Fruit fly (Drosophila melanogaster) S2 (cell line): ENCODE measurements around the gene CG34451.

ENCODE experiments used
- CG8478 ChIP-seq: fragments of >200 bp; optimal IDR thresholded peaks from 2 replicates; lab custom pipeline; 2018
- CTCF ChIP-seq, 2 experiments: fragments of >200 bp; optimal IDR thresholded peaks; 2 replicates each; lab custom pipeline; 2018

The CG34451 gene

DNA sequence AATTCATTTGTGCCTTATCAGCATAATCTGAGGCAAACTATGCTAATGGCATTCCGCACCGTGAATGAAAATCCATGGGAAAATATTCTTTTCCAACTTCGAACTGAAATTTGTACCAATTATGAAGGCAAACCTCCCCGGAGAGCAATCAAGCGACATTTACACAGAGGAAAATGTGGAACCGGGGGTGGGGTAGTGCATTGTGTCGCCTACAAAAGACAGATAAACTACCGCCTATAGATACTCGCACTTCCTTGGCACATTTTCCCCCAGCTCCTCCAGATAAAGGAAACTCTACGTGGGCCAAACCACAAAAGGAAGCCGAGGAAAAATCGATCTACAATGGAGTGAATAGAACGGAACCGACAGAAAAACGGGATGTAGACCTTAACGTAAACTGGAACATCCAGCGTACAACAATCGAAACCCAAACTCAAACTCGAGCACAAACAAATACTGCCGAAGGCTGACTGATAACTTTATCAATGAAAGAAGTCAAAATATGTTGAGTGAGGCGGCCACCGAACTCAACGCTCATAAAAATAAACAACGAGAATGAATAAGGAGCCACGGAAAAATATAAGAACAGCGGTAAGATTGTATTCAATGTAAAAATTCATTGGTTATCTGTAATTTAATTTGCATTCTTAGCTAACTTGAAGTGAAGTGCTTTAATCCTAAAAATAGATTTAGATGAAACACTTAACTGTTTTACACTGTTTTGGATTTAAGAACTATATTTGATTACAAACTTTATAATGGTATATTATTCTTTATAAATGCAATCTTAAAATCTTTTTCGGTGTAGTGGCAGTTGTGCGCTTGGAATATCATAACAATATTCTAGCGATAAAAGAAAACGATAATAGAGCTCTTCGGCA is 917 bp downstream of the CG34451 start:
- TF ChIP-seq CG8478 (lab: Kevin White, UChicago) (no peak), CTCF (optimal IDR thresholded peaks at IDR 0.05; lab: Kevin White, UChicago) (no peak)

DNA sequence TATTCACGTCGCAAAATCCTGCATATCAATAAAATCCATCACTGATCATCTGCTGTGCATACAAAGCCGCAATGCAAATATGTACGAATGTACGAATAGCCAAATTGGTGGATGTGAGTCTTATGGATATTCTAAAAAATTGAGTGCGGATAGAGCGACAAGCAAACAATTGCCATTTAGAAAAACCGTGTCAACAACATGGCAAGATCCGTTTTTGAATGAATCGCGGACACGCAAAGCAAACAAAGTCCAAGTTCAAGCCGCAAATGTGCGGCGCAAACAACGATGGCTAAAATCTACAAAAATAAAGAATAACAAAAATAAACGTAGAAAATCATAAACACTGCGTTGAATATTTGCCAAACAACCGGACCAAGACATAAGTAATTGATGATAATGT is 2.4 kb downstream of the CG34451 start:
- TF ChIP-seq CTCF (optimal IDR thresholded peaks at IDR 0.05; lab: Kevin White, UChicago): no peak
- TF ChIP-seq CG8478 (lab: Kevin White, UChicago): no peak

DNA sequence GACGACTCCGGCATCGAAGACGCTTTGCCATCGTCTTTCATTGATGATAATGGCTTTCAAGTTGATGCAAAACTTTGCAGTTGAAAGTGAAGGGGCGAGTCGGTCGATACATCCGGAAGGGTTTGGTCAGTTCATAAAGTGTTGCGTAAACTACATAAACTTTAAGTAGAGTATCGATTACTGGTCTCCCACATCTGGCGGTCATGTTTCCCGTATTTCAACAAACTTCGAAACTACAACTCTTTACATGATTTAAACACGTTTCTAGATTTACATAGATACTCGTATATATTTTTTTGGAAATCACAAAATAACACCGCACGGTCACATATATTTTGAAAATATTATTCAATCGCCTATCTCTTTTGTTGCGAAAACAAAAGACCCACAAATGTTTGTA is 4.1 kb downstream of the CG34451 start, which contains the start of gene CG34452:
Gene CG34452, minus strand, starts transcription at position 101 of the 400 bp plus-strand sequence.
- TF ChIP-seq CTCF (optimal IDR thresholded peaks at IDR 0.05; lab: Kevin White, UChicago): no peak
- no peak for TF ChIP-seq CG8478 (lab: Kevin White, UChicago)

DNA sequence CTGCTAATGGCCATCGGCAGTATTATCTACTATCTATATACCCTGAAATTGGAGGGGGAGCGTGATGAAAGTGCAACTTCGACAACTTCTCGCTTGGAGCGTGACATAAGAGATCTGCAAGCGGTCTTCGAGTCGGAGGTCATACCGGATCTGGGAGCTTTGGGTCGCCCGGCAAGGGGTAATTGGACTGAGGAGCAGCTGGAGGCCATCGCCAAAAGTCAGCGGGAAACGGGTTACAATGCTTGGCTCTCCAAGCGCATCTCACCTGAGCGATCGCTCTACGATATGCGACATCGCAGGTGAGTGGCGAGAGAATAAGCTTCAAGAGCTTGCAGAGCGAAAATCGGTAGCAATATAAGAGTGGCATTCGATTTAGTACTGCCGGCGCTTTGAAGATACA is 7.9 kb downstream of the CG34451 start:
- TF ChIP-seq CG8478 (lab: Kevin White, UChicago) (no peak), CTCF (optimal IDR thresholded peaks at IDR 0.05; lab: Kevin White, UChicago) (no peak)

DNA sequence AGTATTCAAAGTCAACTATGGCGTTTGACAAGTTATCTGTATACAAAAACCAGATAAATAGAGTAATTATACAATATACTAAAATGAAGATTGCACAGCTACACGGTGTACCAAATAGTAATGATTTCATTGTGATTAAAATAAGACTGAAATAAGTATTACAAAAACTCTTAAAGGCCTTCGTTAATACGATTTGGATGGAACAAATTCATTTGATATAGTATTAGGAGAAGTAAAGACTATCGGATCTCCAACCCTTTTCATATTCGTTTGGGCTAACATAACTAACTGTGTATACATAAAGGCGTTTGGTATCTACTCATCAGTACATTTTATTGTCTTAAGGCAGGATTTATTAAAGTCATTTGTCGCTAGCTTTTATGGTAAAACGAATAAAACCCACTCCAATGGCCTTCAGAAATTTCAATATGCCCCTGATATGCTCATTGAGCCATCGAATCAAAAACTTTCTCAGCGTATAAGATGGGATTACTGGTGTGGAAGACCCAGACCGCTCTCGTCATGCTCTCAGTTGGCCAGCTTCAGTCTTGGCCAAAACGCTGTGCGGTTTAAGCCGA is 8.4 kb downstream of the CG34451 start, which contains the start of the genes CG7579 and Pgant8:
Gene CG7579, minus strand, starts transcription at position 101 of the 578 bp plus-strand sequence.
Gene Pgant8, plus strand, starts transcription at position 528 of the 578 bp plus-strand sequence.
- TF ChIP-seq CTCF (optimal IDR thresholded peaks at IDR 0.05; lab: Kevin White, UChicago) (no peak), CG8478 (lab: Kevin White, UChicago) (no peak)

DNA sequence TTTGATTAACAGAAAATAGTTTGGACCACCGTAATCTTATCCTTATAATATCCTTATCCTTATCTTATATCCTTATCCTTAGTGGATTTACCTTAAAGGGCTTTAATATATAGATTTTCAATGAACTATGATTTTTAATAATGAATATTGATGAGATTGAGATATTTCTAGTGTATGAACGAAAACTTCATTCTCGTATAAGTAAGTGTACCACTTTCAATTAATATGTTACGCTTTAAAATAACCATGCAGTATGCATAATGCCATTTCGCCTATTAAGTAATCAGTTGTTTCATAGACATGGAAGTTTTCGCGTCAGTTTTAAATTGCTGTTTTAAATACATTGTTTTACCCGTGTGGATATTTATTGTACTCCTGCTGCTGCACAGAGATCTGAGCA is 12.4 kb downstream of the CG34451 start, which contains the start of gene CG7304:
Gene CG7304, plus strand, starts transcription at position 301 of the 400 bp plus-strand sequence.
- TF ChIP-seq CTCF (optimal IDR thresholded peaks at IDR 0.05; lab: Kevin White, UChicago) (no peak), CG8478 (lab: Kevin White, UChicago) (no peak)

DNA sequence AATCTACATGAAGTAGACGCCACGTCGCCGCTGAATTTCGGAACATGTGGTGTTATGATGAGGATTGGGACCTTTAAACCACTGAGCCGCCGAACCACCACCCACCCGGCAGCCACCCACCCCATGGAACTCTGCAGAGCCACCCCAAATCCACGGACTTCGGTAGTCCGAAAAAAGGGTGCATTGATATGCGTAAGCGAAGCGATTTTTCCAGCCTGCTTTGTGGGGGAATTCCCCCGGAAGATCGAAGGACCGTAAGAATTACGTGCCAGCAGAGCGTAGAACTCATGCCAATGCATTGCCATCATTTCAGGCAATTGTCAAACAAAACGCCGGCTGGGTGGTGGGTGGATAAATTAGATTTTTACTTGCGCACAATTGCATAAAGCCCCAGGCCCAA is 13.6 kb downstream of the CG34451 start:
- TF ChIP-seq CTCF (optimal IDR thresholded peaks at IDR 0.05; lab: Kevin White, UChicago) (no peak), CG8478 (lab: Kevin White, UChicago) (no peak)

DNA sequence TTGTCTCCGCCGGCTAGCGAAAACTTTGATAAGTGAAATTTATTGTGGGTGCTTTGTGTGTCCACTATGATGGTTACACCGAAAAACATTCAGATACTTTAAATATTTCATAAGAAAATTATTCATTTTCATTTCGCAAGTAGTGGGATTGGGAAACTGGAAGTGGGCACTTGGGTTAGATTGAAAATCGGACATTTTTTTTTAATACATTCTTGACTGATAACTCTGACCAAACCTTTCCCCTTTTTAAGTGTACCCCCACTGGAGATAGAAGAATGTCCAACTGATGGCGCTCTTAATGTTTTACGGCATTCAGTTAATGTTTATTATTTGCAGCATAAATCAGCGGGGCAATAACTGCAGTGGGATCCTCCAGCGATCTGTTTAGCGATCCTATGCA is 14.2 kb downstream of the CG34451 start:
- TF ChIP-seq CG8478 (lab: Kevin White, UChicago) (no peak), CTCF (optimal IDR thresholded peaks at IDR 0.05; lab: Kevin White, UChicago) (no peak)

DNA sequence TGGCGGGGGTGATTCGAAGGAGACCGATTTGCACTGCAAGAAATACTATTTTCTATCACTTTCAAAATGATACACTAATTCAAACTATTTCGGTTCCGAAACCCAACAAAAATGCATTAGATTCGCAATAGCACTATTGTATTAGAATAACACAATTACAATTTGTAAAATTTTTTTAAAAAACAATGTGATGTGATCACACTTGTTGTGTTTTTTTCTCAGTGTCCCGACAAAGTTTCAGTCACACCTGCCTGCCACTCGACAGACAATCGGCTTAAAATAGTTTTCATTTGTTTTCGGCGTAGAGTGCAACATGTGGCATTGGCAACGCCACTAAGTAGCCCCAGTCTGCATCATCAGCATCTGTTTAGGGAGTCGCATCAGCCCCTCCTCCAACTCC is 16.8 kb downstream of the CG34451 start:
- no peak for TF ChIP-seq CG8478 (lab: Kevin White, UChicago)
- no peak for TF ChIP-seq CTCF (optimal IDR thresholded peaks at IDR 0.05; lab: Kevin White, UChicago)

DNA sequence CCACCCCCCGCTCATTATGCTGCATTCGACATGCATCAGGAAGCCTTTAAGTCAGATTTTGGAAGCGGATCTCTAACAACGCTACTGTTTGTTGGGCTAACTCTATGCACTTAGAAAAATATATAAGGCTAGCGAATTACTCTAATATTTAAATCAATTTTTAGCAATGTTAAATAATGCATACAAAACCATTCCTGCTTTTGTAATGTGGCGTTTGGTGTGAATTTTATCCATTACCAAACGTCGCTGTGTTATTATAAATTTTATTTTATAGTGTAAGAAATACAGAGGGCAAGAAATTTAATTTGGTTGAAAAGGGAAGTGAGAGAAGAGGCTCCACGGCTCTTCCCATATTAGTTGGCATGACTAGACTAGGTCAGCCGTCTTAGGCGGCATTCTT is 19.1 kb downstream of the CG34451 start:
- no peak for TF ChIP-seq CTCF (optimal IDR thresholded peaks at IDR 0.05; lab: Kevin White, UChicago)
- no peak for TF ChIP-seq CG8478 (lab: Kevin White, UChicago)

DNA sequence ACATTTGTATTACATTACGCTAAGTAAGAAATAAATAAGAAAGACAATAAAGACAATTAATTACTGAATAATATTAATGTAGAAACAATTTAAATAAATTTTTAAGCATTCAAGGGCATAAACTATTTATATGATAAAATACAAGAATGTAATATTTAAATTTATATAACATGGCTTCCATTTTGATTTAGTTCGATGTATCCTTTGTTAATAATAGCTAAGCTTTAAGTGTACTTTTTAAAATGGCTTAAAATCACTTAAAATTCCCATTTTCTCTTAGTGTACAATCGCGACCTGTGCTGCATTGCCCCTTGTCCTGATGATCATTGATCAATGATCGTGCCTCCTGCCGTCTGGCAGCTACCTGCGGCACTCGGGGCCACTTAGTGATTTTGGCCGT is 21.4 kb downstream of the CG34451 start:
- TF ChIP-seq CTCF (optimal IDR thresholded peaks at IDR 0.05; lab: Kevin White, UChicago): no peak

DNA sequence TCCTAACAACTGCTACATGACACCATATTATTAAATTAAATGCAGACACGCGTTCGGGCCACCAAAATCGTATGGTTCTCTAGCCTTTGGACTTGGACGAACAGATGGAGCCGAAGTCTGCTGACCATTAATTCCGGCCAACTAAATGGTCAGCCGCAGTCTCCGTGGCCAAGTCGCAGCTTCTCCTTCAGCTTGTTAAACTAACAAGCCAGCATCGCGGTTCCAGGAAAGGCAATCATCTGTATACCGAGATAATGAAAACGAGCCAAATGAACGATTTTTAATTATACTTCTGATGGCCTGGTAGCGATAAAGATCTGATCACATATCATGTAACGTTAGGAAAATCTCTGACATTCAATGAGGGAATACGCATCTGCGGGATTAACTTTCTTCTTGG is 21.9 kb downstream of the CG34451 start:
- TF ChIP-seq CTCF (optimal IDR thresholded peaks at IDR 0.05; lab: Kevin White, UChicago) (no peak), CG8478 (lab: Kevin White, UChicago) (no peak)

DNA sequence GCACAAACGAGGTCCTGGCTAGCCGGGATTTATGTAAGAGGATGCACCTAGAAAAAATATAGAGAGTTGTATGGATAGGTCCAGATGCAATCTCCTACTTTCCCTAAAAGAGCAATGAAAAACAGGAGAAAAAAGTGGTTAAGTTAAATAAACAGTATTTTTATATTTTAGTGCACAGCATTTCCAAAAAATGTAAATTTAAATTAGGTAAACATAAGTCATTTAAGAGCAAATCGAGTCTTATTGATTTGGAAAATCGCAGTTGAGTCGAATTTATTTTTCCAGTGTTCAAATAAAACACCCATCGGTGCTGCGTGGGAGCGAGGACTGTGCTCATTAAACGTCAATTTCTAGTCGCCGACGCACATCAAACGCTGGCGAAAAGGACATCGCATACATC is 26.1 kb downstream of the CG34451 start:
- TF ChIP-seq CG8478 (lab: Kevin White, UChicago) (no peak), CTCF (optimal IDR thresholded peaks at IDR 0.05; lab: Kevin White, UChicago) (no peak)

DNA sequence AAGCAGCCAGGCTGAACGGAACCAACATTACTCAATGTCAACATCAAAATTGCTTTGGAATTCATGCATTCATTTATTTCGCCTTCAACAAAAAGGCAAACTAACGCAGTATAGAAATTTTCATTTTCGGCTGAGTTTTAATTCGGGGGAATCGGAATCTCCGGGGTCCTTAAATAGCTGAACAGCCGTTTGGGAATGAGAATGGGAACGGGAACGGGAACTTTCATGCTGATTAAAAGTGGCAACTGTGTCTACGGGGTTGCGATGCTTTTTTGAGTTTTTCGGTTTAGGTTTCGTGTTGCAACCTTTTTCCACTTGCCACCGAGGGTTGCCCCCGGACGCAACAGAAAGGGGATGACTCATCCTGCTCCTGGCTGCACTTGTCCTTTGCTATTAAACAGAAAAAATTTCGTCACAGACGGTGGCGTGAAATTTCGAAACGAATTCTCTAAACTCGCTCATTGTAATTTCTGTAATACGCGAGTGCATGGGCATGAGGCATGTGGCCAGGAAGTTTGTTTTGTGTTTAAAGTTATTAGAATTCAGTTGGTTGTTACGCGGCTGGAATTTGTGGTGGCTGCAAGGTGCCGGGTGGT is 27.6 kb downstream of the CG34451 start:
- no peak for TF ChIP-seq CTCF (optimal IDR thresholded peaks at IDR 0.05; lab: Kevin White, UChicago)
- no peak for TF ChIP-seq CG8478 (lab: Kevin White, UChicago)

DNA sequence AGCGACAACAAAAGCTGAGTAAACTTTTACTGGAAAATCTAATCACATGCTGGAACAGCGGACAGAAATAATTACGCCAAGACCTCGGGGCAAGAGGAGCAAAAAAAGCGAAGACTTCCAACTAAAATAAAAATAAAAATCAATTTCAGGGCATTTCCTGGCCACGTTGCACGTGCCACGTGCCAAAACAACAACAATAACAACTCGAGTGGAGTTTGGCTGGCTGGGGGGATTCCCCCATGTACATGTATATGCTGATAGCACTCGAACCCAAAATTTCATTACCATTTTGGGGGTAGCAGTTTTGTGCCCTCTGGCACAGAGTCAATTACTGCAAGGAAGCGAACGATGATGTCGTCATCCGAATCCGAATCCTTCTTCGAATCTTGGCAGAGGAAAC is 29.4 kb downstream of the CG34451 start:
- TF ChIP-seq CTCF (optimal IDR thresholded peaks at IDR 0.05; lab: Kevin White, UChicago) (no peak), CG8478 (lab: Kevin White, UChicago) (no peak)
